Worm (Caenorhabditis elegans): ENCODE measurements around the gene srlf-24.

DNA sequence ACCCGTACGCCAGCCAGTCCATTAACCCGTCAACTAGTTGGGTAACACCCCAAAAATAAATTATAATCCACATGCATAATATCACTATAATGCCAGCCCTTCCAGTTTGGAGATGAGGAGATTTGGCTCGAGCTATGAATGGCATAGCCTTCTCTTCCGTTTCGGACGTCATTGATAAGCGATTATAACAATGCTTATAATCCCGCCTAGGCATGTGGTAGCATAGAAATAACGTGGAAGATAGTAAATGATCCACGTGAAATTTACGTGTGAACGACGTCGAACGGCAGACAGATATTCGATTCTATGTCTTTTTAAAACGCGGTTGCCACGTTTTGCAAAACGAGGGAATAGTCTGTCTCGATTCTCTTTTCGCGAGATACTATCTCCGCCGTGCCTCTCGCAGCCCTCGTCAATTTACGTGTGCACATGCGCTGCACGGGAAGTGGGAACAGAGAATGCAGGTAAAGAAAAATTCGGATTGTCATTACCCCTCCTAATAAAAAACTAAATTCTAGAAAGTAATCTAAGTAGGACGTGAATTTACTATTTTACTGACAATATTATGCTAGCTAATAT is 43.3 kb upstream of the srlf-24 start:
- TF ChIP-seq ceh-34 (tag; optimal IDR thresholded peaks at IDR 0.05) (no peak), sdc-2 (tag; optimal IDR thresholded peaks at IDR 0.05) (no peak), nfya-1 (tag; optimal IDR thresholded peaks at IDR 0.05) (no peak), hlh-8 (tag; optimal IDR thresholded peaks at IDR 0.05) (no peak), eyg-1 (tag; optimal IDR thresholded peaks at IDR 0.05) (no peak), ttx-3 (tag; optimal IDR thresholded peaks at IDR 0.05) (no peak), hlh-6 (tag; optimal IDR thresholded peaks at IDR 0.05) (no peak), ceh-45 (GFP tag; IDR thresholded peaks at IDR 0.05) (no peak)

Measured in whole organism, late embryonic.